Worm (Caenorhabditis elegans) whole organism, L3 larva: ENCODE results near the gene T04H1.13.

Source experiments
- aly-2 ChIP-seq: fragments of 150-350 bp; optimal IDR thresholded peaks from 2 replicates; lab custom pipeline; 2014; ENCODE audit warnings: missing biosample characterization, missing genetic modification characterization
- ceh-16 ChIP-seq: sonication (generic microtip); optimal IDR thresholded peaks from 2 replicates; lab custom pipeline; 2017; ENCODE audit warnings: missing biosample characterization, missing genetic modification characterization
- elt-3 ChIP-seq, 3 experiments: fragments of 150-350 bp in 1 of 3; sonication (generic microtip) in 2 of 3; optimal IDR thresholded peaks; 2 replicates in 2 of 3; 4 replicates in 1 of 3; lab custom pipeline; 2014 to 2017; ENCODE audit warnings: missing biosample characterization in 3 of 3, missing genetic modification characterization in 3 of 3
- fos-1 ChIP-seq: fragments of 150-350 bp; optimal IDR thresholded peaks from 2 replicates; lab custom pipeline; 2014; ENCODE audit warnings: missing biosample characterization, missing genetic modification characterization
- nhr-12 ChIP-seq: fragments of 150-350 bp; optimal IDR thresholded peaks from 2 replicates; lab custom pipeline; 2014; ENCODE audit warnings: missing biosample characterization, missing genetic modification characterization
- nhr-25 ChIP-seq: sonication (generic microtip); optimal IDR thresholded peaks from 2 replicates; lab custom pipeline; 2017; ENCODE audit warnings: missing biosample characterization, missing genetic modification characterization
- nhr-77 ChIP-seq: fragments of 150-350 bp; optimal IDR thresholded peaks from 2 replicates; lab custom pipeline; 2014; ENCODE audit warnings: missing biosample characterization, missing genetic modification characterization
- pha-4 ChIP-seq: fragments of 150-350 bp; optimal IDR thresholded peaks from 2 replicates; lab custom pipeline; 2014; ENCODE audit warnings: missing biosample characterization, missing genetic modification reagents, missing genetic modification characterization
- pqm-1 ChIP-seq: fragments of 150-350 bp; optimal IDR thresholded peaks from 2 replicates; lab custom pipeline; 2017; ENCODE audit warnings: missing biosample characterization, missing genetic modification characterization, inconsistent platforms
- snpc-4 ChIP-seq: fragments of 150-350 bp; optimal IDR thresholded peaks from 2 replicates; lab custom pipeline; 2014; ENCODE audit warnings: missing biosample characterization, missing genetic modification characterization
- tbx-2 ChIP-seq: sonication (generic microtip); optimal IDR thresholded peaks from 2 replicates; lab custom pipeline; 2016; ENCODE audit warnings: mild to moderate bottlenecking, missing genetic modification characterization, missing compliant biosample characterization
- unc-62 ChIP-seq: fragments of 150-350 bp; sonication (generic microtip); optimal IDR thresholded peaks from 4 replicates; lab custom pipeline; 2014; ENCODE audit warnings: missing biosample characterization, missing genetic modification reagents, missing genetic modification characterization

DNA sequence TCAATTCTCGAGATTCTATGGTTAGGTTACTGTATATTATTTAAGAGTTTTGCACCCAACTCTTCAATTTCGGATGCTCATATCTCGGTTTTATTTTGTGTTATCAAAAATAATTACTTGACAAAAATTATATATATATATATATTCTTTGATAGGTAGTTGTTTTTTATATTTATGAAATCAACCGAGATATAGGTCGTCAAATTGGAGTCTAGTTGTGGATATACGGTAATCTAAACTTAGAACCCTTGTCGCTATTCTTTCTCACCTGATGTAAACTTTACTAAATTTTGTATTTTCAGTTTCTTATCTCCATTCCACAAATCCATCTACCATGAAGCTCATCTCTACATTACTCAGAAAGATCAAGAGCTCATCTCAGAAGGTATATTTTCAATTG lies 38.4 kb upstream of the T04H1.13 start, which contains the start of gene F55C5.10:
- no peak for TF ChIP-seq tbx-2 (tag; lab: Kevin White, UChicago)
- no peak for TF ChIP-seq ceh-16
- TF ChIP-seq nhr-25, result no peak
- no peak for TF ChIP-seq pha-4 (tag; lab: Kevin White, UChicago)
- no peak for TF ChIP-seq fos-1 (tag; lab: Kevin White, UChicago)
- no peak for TF ChIP-seq aly-2 (tag; lab: Kevin White, UChicago)
- no peak for TF ChIP-seq pqm-1 (tag; lab: Kevin White, UChicago)
- no peak for TF ChIP-seq elt-3 (tag; optimal IDR thresholded peaks at IDR 0.05; lab: Kevin White, UChicago)
- TF ChIP-seq nhr-77, result no peak
- no peak for TF ChIP-seq unc-62 (GFP tag; lab: Kevin White, UChicago)
- TF ChIP-seq snpc-4 (tag; lab: Kevin White, UChicago), result no peak
- no peak for TF ChIP-seq nhr-12
